Worm (Caenorhabditis elegans): ENCODE results near the gene F08H9.4.

The F08H9.4 gene

ce11 chrV:14414964-14415564 lies 49.2 kb downstream of the F08H9.4 start, which contains the start of the genes nxf-1 and C15H11.11 (continued):
- TF ChIP-seq ceh-44 (GFP tag; IDR thresholded peaks at IDR 0.05): no peak
- TF ChIP-seq attf-4 (tag; optimal IDR thresholded peaks at IDR 0.05): no peak
- no peak for TF ChIP-seq sdz-12 (GFP tag; optimal IDR thresholded peaks at IDR 0.05)
- no peak for TF ChIP-seq aly-2 (tag; optimal IDR thresholded peaks at IDR 0.05)

DNA sequence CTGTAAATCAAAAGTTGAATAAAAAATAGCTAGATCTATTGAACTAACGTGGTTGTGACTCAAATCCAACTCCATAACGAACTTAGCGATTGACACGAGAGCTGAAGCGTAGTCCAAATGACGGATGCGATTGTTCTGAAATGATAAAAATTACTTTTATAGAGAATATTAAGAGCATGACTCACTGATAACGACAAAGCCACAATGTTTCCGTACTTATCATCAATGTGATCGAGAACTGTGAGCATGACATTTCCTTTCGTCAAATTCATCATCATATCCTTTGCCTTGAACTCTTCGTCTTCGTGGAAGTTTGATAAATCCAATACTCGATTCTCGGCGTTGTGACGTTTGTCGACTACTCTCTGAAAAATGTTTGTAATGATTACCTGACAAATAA lies 50.2 kb downstream of the F08H9.4 start:
- TF ChIP-seq daf-12 (tag; optimal IDR thresholded peaks at IDR 0.05): no peak
- TF ChIP-seq ceh-62 (tag; optimal IDR thresholded peaks at IDR 0.05): no peak
- peak; percentile 14 for TF ChIP-seq hlh-30 (tag; optimal IDR thresholded peaks at IDR 0.05; ENCODE audit: insufficient read depth)
- TF ChIP-seq dmd-9 (GFP tag; IDR thresholded peaks at IDR 0.05): no peak
- peak; percentile 55 for TF ChIP-seq nhr-28 (tag; optimal IDR thresholded peaks at IDR 0.05)
- TF ChIP-seq dve-1 (tag; optimal IDR thresholded peaks at IDR 0.05; ENCODE audit: insufficient read depth): peak; percentile 61
- TF ChIP-seq lin-29 (GFP tag; IDR thresholded peaks at IDR 0.05): no peak
- no peak for TF ChIP-seq egl-27 (tag; optimal IDR thresholded peaks at IDR 0.05)
- peak; percentile 8 for TF ChIP-seq hlh-11 (tag; optimal IDR thresholded peaks at IDR 0.05)
- TF ChIP-seq madf-9 (GFP tag; conservative IDR thresholded peaks at IDR 0.05): no peak
- no peak for TF ChIP-seq nhr-41 (GFP tag; IDR thresholded peaks at IDR 0.05)
- peak; percentile 81 for TF ChIP-seq nhr-6 (tag; optimal IDR thresholded peaks at IDR 0.05)
- TF ChIP-seq T26A8.4 (GFP tag; IDR thresholded peaks at IDR 0.05): no peak
- TF ChIP-seq dmd-6 (GFP tag; IDR thresholded peaks at IDR 0.05): peak; percentile 66
- peak; percentile 81 for TF ChIP-seq pqm-1 (tag; optimal IDR thresholded peaks at IDR 0.05)
- TF ChIP-seq madf-5 (GFP tag; IDR thresholded peaks at IDR 0.05): no peak
- no peak for TF ChIP-seq tag-97 (GFP tag; IDR thresholded peaks at IDR 0.05)
